Fruit fly (Drosophila melanogaster) whole organism, embryonic: Measurements from ENCODE around the gene MED19.

ENCODE experiments used
- Aef1 ChIP-seq: fragments of 200-800 bp; sonication (Bioruptor generic); IDR thresholded peaks from 3 replicates; pipeline ENCODE4 v1.3.6; 2022; ENCODE audit warnings: missing biosample characterization, missing genetic modification characterization
- Antp ChIP-seq: fragments of 200-800 bp; sonication (Bioruptor generic); optimal IDR thresholded peaks from 3 replicates; lab custom pipeline; 2016; ENCODE audit warnings: missing biosample characterization, missing genetic modification characterization
- CG10462 ChIP-seq: fragments of 200-800 bp; sonication (Bioruptor generic); optimal IDR thresholded peaks from 2 replicates; lab custom pipeline; 2016; ENCODE audit warnings: missing biosample characterization, missing genetic modification characterization
- CG11093 ChIP-seq: fragments of 200-800 bp; sonication (Bioruptor generic); IDR thresholded peaks from 3 replicates; pipeline ENCODE4 v1.3.6; 2022; ENCODE audit warnings: missing biosample characterization, missing genetic modification characterization
- CG11723 ChIP-seq: fragments of 200-800 bp; sonication (Bioruptor generic); optimal IDR thresholded peaks from 2 replicates; lab custom pipeline; 2017; ENCODE audit warnings: missing biosample characterization, mild to moderate bottlenecking, missing genetic modification characterization
- CG12155 ChIP-seq: fragments of 200-800 bp; sonication (Bioruptor generic); optimal IDR thresholded peaks from 3 replicates; lab custom pipeline; 2016; ENCODE audit warnings: missing biosample characterization, missing genetic modification characterization
- CG1233 ChIP-seq: fragments of 200-800 bp; sonication (Bioruptor generic); optimal IDR thresholded peaks from 4 replicates; lab custom pipeline; 2018; ENCODE audit warnings: missing biosample characterization, mild to moderate bottlenecking, missing genetic modification characterization
- CG1529 ChIP-seq: fragments of 200-800 bp; sonication (Bioruptor generic); optimal IDR thresholded peaks from 3 replicates; lab custom pipeline; 2018; ENCODE audit warnings: missing biosample characterization, missing genetic modification characterization
- CG17361 ChIP-seq: fragments of 200-800 bp; sonication (Bioruptor generic); IDR thresholded peaks from 3 replicates; pipeline ENCODE4 v1.3.6; 2022; ENCODE audit warnings: missing biosample characterization, missing genetic modification characterization
- CG2129 ChIP-seq: fragments of 200-800 bp; sonication (Bioruptor generic); IDR thresholded peaks from 2 replicates; pipeline ENCODE4 v1.3.6; 2022; ENCODE audit warnings: missing biosample characterization, missing genetic modification characterization; ENCODE audit not compliant: partially characterized antibody
- CG2712 ChIP-seq: fragments of 200-800 bp; optimal IDR thresholded peaks from 3 replicates; lab custom pipeline; 2019; ENCODE audit warnings: missing biosample characterization, mild to moderate bottlenecking, missing genetic modification characterization, moderate library complexity
- CG32532 ChIP-seq: fragments of 200-800 bp; sonication (Bioruptor generic); IDR thresholded peaks from 2 replicates; pipeline ENCODE4 v1.3.6; 2022; ENCODE audit warnings: missing biosample characterization, missing genetic modification characterization
- CG3995 ChIP-seq: fragments of 200-800 bp; sonication (Bioruptor generic); optimal IDR thresholded peaks from 3 replicates; lab custom pipeline; 2016; ENCODE audit warnings: missing biosample characterization, missing genetic modification characterization
- CG5180 ChIP-seq: fragments of 200-800 bp; sonication (Bioruptor generic); optimal IDR thresholded peaks from 3 replicates; lab custom pipeline; 2017; ENCODE audit warnings: missing biosample characterization, missing genetic modification characterization, mild to moderate bottlenecking, moderate library complexity, missing genetic modification reagents
- CG6813 ChIP-seq: fragments of 200-800 bp; sonication (Bioruptor generic); optimal IDR thresholded peaks from 2 replicates; lab custom pipeline; 2017; ENCODE audit warnings: missing biosample characterization, missing genetic modification characterization, mild to moderate bottlenecking, moderate library complexity, missing genetic modification reagents
- CG6854 ChIP-seq: fragments of 200-800 bp; sonication (Bioruptor generic); optimal IDR thresholded peaks from 3 replicates; lab custom pipeline; 2017; ENCODE audit warnings: missing biosample characterization, mild to moderate bottlenecking, missing genetic modification characterization
- CG7271 ChIP-seq: fragments of 200-800 bp; sonication (Bioruptor generic); optimal IDR thresholded peaks from 2 replicates; lab custom pipeline; 2018; ENCODE audit warnings: missing biosample characterization, mild to moderate bottlenecking, missing genetic modification characterization, moderate library complexity
- CG8089 ChIP-seq: fragments of 200-800 bp; sonication (Bioruptor generic); optimal IDR thresholded peaks from 3 replicates; lab custom pipeline; 2016; ENCODE audit warnings: missing biosample characterization, missing genetic modification characterization
- CrebB ChIP-seq: fragments of 200-800 bp; sonication (Bioruptor generic); optimal IDR thresholded peaks from 3 replicates; lab custom pipeline; 2018; ENCODE audit warnings: missing biosample characterization, mild to moderate bottlenecking, missing genetic modification characterization
- Fer1 ChIP-seq: fragments of 200-800 bp; sonication (Bioruptor generic); optimal IDR thresholded peaks from 2 replicates; lab custom pipeline; 2017; ENCODE audit warnings: missing biosample characterization, mild to moderate bottlenecking, missing genetic modification characterization
- Fer2 ChIP-seq: fragments of 200-800 bp; sonication (Bioruptor generic); optimal IDR thresholded peaks from 2 replicates; lab custom pipeline; 2018; ENCODE audit warnings: missing biosample characterization, mild to moderate bottlenecking, missing genetic modification characterization, moderate library complexity
- Hr3 ChIP-seq: fragments of 200-800 bp; sonication (Bioruptor generic); optimal IDR thresholded peaks from 3 replicates; lab custom pipeline; 2016; ENCODE audit warnings: missing biosample characterization, missing genetic modification characterization
- MBD-R2 ChIP-seq: fragments of 200-800 bp; sonication (Bioruptor generic); IDR thresholded peaks from 2 replicates; pipeline ENCODE4 v1.3.6; 2022; ENCODE audit warnings: missing biosample characterization, missing genetic modification characterization
- Mes4 ChIP-seq: fragments of 200-800 bp; sonication (Bioruptor generic); optimal IDR thresholded peaks from 2 replicates; lab custom pipeline; 2016; ENCODE audit warnings: missing biosample characterization, missing genetic modification characterization
- Nf-YA ChIP-seq: fragments of 200-800 bp; sonication (Bioruptor generic); IDR thresholded peaks from 2 replicates; pipeline ENCODE4 v1.3.6; 2022; ENCODE audit warnings: missing biosample characterization, missing genetic modification characterization
- Nf-YB ChIP-seq: fragments of 200-800 bp; sonication (Bioruptor generic); optimal IDR thresholded peaks from 3 replicates; lab custom pipeline; 2019; ENCODE audit warnings: missing biosample characterization, mild to moderate bottlenecking, missing genetic modification characterization, moderate library complexity
- Sox102F ChIP-seq: fragments of 200-800 bp; sonication (Bioruptor generic); optimal IDR thresholded peaks from 2 replicates; lab custom pipeline; 2018; ENCODE audit warnings: missing biosample characterization, mild to moderate bottlenecking, missing genetic modification characterization, moderate library complexity
- Tbp ChIP-seq: fragments of >200 bp; optimal IDR thresholded peaks from 2 replicates; lab custom pipeline; 2018; ENCODE audit warnings: missing biosample characterization, missing genetic modification characterization
- Vsx1 ChIP-seq: fragments of 200-800 bp; sonication (Bioruptor generic); optimal IDR thresholded peaks from 2 replicates; lab custom pipeline; 2017; ENCODE audit warnings: missing biosample characterization, mild to moderate bottlenecking, missing genetic modification characterization, missing genetic modification reagents
- amos ChIP-seq: fragments of 200-800 bp; sonication (Bioruptor generic); IDR thresholded peaks from 2 replicates; pipeline ENCODE4 v1.3.6; 2022; ENCODE audit warnings: missing biosample characterization, missing genetic modification characterization; ENCODE audit not compliant: partially characterized antibody
- ara ChIP-seq: fragments of 200-800 bp; sonication (Bioruptor generic); IDR thresholded peaks from 2 replicates; pipeline ENCODE4 v1.3.6; 2022; ENCODE audit warnings: missing biosample characterization, missing genetic modification characterization
- crol ChIP-seq: fragments of 200-800 bp; sonication (Bioruptor generic); IDR thresholded peaks from 2 replicates; pipeline ENCODE4 v1.3.6; 2022; ENCODE audit warnings: missing biosample characterization, missing genetic modification characterization
- ham ChIP-seq: fragments of 200-800 bp; sonication (Bioruptor generic); IDR thresholded peaks from 2 replicates; pipeline ENCODE4 v1.3.6; 2022; ENCODE audit warnings: missing biosample characterization, missing genetic modification characterization
- insv ChIP-seq, 2 experiments: fragments of 200-800 bp; sonication (Bioruptor generic); optimal IDR thresholded peaks; 3 replicates each; lab custom pipeline; 2016 to 2018; ENCODE audit warnings: missing biosample characterization in 2 of 2, missing genetic modification characterization in 2 of 2
- kah ChIP-seq: fragments of 200-800 bp; sonication (Bioruptor generic); optimal IDR thresholded peaks from 2 replicates; lab custom pipeline; 2018; ENCODE audit warnings: missing biosample characterization, mild to moderate bottlenecking, missing genetic modification characterization
- ken ChIP-seq: fragments of 200-800 bp; sonication (Bioruptor generic); IDR thresholded peaks from 3 replicates; pipeline ENCODE4 v1.3.6; 2022; ENCODE audit warnings: missing biosample characterization, missing genetic modification characterization
- mirr ChIP-seq: fragments of 200-800 bp; sonication (Bioruptor generic); optimal IDR thresholded peaks from 3 replicates; lab custom pipeline; 2018; ENCODE audit warnings: missing biosample characterization, mild to moderate bottlenecking, missing genetic modification characterization
- nerfin-2 ChIP-seq: fragments of 200-800 bp; sonication (Bioruptor generic); IDR thresholded peaks from 2 replicates; pipeline ENCODE4 v1.3.6; 2022; ENCODE audit warnings: missing biosample characterization, missing genetic modification characterization; ENCODE audit not compliant: partially characterized antibody
- odd ChIP-seq: fragments of 200-800 bp; sonication (Bioruptor generic); optimal IDR thresholded peaks from 2 replicates; lab custom pipeline; 2017; ENCODE audit warnings: missing biosample characterization, mild to moderate bottlenecking, missing genetic modification characterization
- onecut ChIP-seq: fragments of 200-800 bp; sonication (Bioruptor generic); IDR thresholded peaks from 2 replicates; pipeline ENCODE4 v1.3.6; 2022; ENCODE audit warnings: missing biosample characterization, missing genetic modification characterization
- pan ChIP-seq, 4 experiments: fragments of >200 bp in 3 of 4; fragments of 200-800 bp in 1 of 4; sonication (Bioruptor generic) in 1 of 4; optimal IDR thresholded peaks in 3 of 4; IDR thresholded peaks in 1 of 4; 2 replicates each; pipeline versions ENCODE4 v1.3.6 to Lab custom; 2017 to 2022; ENCODE audit warnings: missing biosample characterization in 2 of 4, missing genetic modification characterization in 2 of 4, mixed read lengths in 1 of 4
- peb ChIP-seq: fragments of 200-800 bp; sonication (Bioruptor generic); IDR thresholded peaks from 2 replicates; pipeline ENCODE4 v1.3.6; 2022; ENCODE audit warnings: missing biosample characterization, missing genetic modification characterization
- repo ChIP-seq: fragments of 200-800 bp; sonication (Bioruptor generic); optimal IDR thresholded peaks from 2 replicates; lab custom pipeline; 2016; ENCODE audit warnings: missing biosample characterization, missing genetic modification characterization
- row ChIP-seq: fragments of 200-800 bp; sonication (Bioruptor generic); IDR thresholded peaks from 3 replicates; pipeline ENCODE4 v1.3.6; 2022; ENCODE audit warnings: missing biosample characterization, missing genetic modification characterization
- sc ChIP-seq, 3 experiments: fragments of >200 bp in 2 of 3; fragments of 200-800 bp in 1 of 3; sonication (Bioruptor generic) in 1 of 3; optimal IDR thresholded peaks; 2 replicates in 2 of 3; 3 replicates in 1 of 3; lab custom pipeline; 2017; ENCODE audit warnings: mild to moderate bottlenecking in 1 of 3, missing biosample characterization in 1 of 3, missing genetic modification characterization in 1 of 3, missing genetic modification reagents in 1 of 3
- sens-2 ChIP-seq: fragments of 200-800 bp; sonication (Bioruptor generic); IDR thresholded peaks from 2 replicates; pipeline ENCODE4 v1.3.6; 2022; ENCODE audit warnings: missing biosample characterization, missing genetic modification characterization
- tll ChIP-seq, 2 experiments: fragments of 200-800 bp in 1 of 2; fragments of >200 bp in 1 of 2; sonication (Bioruptor generic) in 1 of 2; optimal IDR thresholded peaks; 2 replicates each; lab custom pipeline; 2017 to 2019; ENCODE audit warnings: missing biosample characterization in 2 of 2, missing genetic modification characterization in 2 of 2, mild to moderate bottlenecking in 1 of 2, moderate library complexity in 1 of 2
- tna ChIP-seq: fragments of 200-800 bp; sonication (Bioruptor generic); IDR thresholded peaks from 2 replicates; pipeline ENCODE4 v1.3.6; 2022; ENCODE audit warnings: missing biosample characterization, missing genetic modification characterization; ENCODE audit not compliant: partially characterized antibody
- yki ChIP-seq: fragments of >200 bp; optimal IDR thresholded peaks from 3 replicates; lab custom pipeline; 2018
- zen ChIP-seq: fragments of 200-800 bp; sonication (Bioruptor generic); optimal IDR thresholded peaks from 3 replicates; lab custom pipeline; 2018; ENCODE audit warnings: missing biosample characterization, mild to moderate bottlenecking, missing genetic modification characterization, moderate library complexity

MED19 gene

dm6 chr3L:17802107-17802506 lies 44.2 kb downstream of the MED19 start, which contains the start of gene NUCB1 (continued):
- TF ChIP-seq ara (GFP tag; lab: Robert Waterston, UW) = peak; percentile 54
- TF ChIP-seq CG6813 = peak; percentile 16
- TF ChIP-seq crol (GFP tag; lab: Robert Waterston, UW) = no peak
- TF ChIP-seq CG2129 (GFP tag; lab: Robert Waterston, UW) = no peak
- TF ChIP-seq CG11093 (GFP tag; lab: Robert Waterston, UW) = no peak
- peak; percentile 37; the same call in 1 of the 2 replicates for TF ChIP-seq CG32532 (GFP tag; lab: Robert Waterston, UW)
- TF ChIP-seq CG8089 (GFP tag; lab: Kevin White, UChicago) = peak; percentile 7
- no peak for TF ChIP-seq pan (optimal IDR thresholded peaks at IDR 0.05; lab: Kevin White, UChicago)
- TF ChIP-seq pan (GFP tag; optimal IDR thresholded peaks at IDR 0.05 in 1 of 2, IDR thresholded peaks at IDR 0.05 in 1 of 2) = peak in 1 of 2 experiments; percentile 40
- no peak for TF ChIP-seq ham
- peak in 1 of 2 experiments; percentile 74 for TF ChIP-seq tll (GFP tag; optimal IDR thresholded peaks at IDR 0.05; lab: Kevin White, UChicago)
- peak; percentile 11 for TF ChIP-seq CG6854
- peak; percentile 93 for TF ChIP-seq MBD-R2 (GFP tag; lab: Robert Waterston, UW)
- no peak for TF ChIP-seq onecut (GFP tag; lab: Robert Waterston, UW)
- no peak for TF ChIP-seq Nf-YB (GFP tag; lab: Kevin White, UChicago)
- TF ChIP-seq Mes4 (GFP tag; lab: Kevin White, UChicago) = no peak
- no peak for TF ChIP-seq Nf-YA (GFP tag; lab: Robert Waterston, UW)
- peak; percentile 8 for TF ChIP-seq CG1233 (GFP tag; lab: Kevin White, UChicago)
- no peak for TF ChIP-seq CG1529
- TF ChIP-seq Hr3 (GFP tag; lab: Kevin White, UChicago) = peak; percentile 19
- TF ChIP-seq tna (GFP tag; lab: Robert Waterston, UW) = no peak; the same call in 1 of the 2 replicates
- TF ChIP-seq Antp (GFP tag; lab: Kevin White, UChicago) = peak; percentile 5
- peak; percentile 26 for TF ChIP-seq CG7271 (tag; lab: Kevin White, UChicago)
- TF ChIP-seq zen (tag; lab: Kevin White, UChicago) = peak; percentile 46
- TF ChIP-seq peb (GFP tag; lab: Robert Waterston, UW) = no peak
- TF ChIP-seq insv (GFP tag; optimal IDR thresholded peaks at IDR 0.05; lab: Kevin White, UChicago) = no peak
- no peak for TF ChIP-seq kah (GFP tag; lab: Kevin White, UChicago)
- no peak for TF ChIP-seq sc (optimal IDR thresholded peaks at IDR 0.05; lab: Kevin White, UChicago)
- no peak for TF ChIP-seq sc (GFP tag; optimal IDR thresholded peaks at IDR 0.05; lab: Kevin White, UChicago)
- TF ChIP-seq mirr (GFP tag; lab: Kevin White, UChicago) = peak; percentile 33
- TF ChIP-seq CG5180 (GFP tag; lab: Kevin White, UChicago) = no peak
- peak; percentile 55 for TF ChIP-seq CG2712 (tag; lab: Kevin White, UChicago)
- no peak for TF ChIP-seq CG11723 (GFP tag; lab: Kevin White, UChicago)
- peak; percentile 11 for TF ChIP-seq CG12155 (GFP tag; lab: Kevin White, UChicago)
- no peak for TF ChIP-seq Vsx1 (GFP tag; lab: Kevin White, UChicago)
- TF ChIP-seq CrebB (tag; lab: Kevin White, UChicago) = peak; percentile 12
- no peak for TF ChIP-seq amos (GFP tag; lab: Robert Waterston, UW)
- no peak for TF ChIP-seq CG10462
- peak; percentile 27 for TF ChIP-seq CG3995
- no peak for TF ChIP-seq CG17361 (GFP tag; lab: Robert Waterston, UW)
- no peak for TF ChIP-seq nerfin-2 (GFP tag; lab: Robert Waterston, UW)
- TF ChIP-seq ken = no peak
- peak; percentile 2 for TF ChIP-seq repo (GFP tag; lab: Kevin White, UChicago)
- no peak for TF ChIP-seq sens-2 (GFP tag; lab: Robert Waterston, UW)
- no peak for TF ChIP-seq Aef1
- no peak for TF ChIP-seq Sox102F (GFP tag; lab: Kevin White, UChicago)
- no peak for TF ChIP-seq odd (GFP tag; lab: Kevin White, UChicago)
- TF ChIP-seq Fer2 (tag; lab: Kevin White, UChicago) = no peak
- no peak for TF ChIP-seq yki (lab: Kevin White, UChicago)
- no peak for TF ChIP-seq Fer1 (GFP tag; lab: Kevin White, UChicago)
- no peak for TF ChIP-seq Tbp
- TF ChIP-seq row (GFP tag; lab: Robert Waterston, UW) = peak; percentile 97
